Worm (Caenorhabditis elegans) whole organism, dauer: ENCODE measurements around the gene ZK1248.20.

ENCODE experiments used
- unc-62 ChIP-seq: sonication (generic microtip); optimal IDR thresholded peaks from 2 replicates; lab custom pipeline; 2017; ENCODE audit warnings: missing biosample characterization, missing genetic modification reagents, missing genetic modification characterization

ZK1248.20 gene

DNA sequence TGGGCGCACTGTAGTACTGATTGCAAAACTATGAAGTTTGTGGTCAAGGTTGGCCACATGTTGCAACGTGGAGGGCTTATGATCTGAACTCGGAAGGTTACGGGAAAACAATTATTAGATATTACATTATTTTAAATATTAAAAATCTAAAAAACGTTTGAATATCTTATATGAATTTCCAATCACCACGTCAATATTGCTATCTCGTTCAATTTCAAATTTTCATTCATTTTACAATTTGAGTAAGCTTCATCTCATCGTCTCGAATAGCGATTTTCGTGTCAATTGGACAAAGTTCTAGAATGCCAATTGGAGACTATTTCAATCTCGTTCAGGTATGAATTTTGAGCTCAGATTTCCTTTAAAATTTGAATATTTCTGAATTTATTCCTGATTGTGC, at the start of gene ZK1248.20:
ZK1248.20 (plus strand) TSS at position 301 of the 400 bp plus-strand sequence.
- TF ChIP-seq unc-62 (GFP tag; lab: Kevin White, UChicago): no peak

DNA sequence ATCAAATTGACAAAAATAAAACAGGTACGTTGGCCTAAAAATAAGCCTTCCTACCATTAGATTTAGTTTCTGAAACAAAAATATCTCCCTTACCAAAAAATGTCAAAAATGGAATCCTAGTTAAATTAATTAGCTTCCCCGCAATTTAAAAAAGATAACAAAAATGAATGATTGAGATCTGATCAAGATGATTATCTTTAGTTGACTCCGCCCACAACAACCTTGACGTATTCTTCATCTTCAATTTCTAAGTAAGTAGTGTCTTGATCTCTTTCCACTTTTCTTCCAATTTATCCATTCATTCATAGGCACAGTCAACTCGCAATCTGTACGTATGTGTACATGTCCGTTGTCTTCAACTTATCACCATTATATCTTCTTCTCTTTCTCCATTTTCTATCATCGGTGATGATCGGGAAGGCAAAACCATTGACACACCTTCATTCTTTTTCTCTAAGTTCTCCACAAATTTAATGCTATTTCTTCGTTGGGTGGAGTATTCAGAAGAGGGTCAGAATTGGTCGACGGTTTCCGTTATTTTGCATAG, 48.1 kb upstream of the ZK1248.20 start:
- no peak for TF ChIP-seq unc-62 (GFP tag; lab: Kevin White, UChicago)

DNA sequence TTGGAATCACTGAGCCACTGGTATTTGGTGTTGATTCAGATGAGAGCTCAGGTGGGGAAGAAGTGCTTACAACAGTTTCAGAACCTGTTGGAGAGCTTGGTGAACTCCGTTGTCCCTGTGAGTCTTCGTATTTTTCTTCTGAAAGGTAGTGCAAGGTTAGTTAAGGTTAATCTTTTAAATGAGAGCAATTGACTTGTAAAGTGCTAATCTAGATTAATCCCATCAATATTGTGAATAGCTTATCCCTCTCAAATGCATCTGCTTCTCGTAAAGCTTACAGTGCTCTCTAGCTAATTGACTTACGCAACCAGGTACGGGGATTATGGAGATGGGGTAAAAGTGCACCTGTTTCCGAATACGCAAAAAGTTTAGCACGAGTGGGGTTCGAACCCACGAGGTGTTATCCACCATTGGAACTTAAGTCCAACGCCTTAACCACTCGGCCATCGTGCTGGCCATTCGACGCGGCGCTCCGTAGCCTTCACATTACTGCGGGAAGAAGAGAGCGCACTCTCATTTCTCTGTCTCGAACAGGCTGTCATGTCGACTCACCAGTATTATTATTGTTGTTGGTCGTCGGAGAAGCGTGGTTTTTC, 43.8 kb upstream of the ZK1248.20 start:
- no peak for TF ChIP-seq unc-62 (GFP tag; lab: Kevin White, UChicago)

DNA sequence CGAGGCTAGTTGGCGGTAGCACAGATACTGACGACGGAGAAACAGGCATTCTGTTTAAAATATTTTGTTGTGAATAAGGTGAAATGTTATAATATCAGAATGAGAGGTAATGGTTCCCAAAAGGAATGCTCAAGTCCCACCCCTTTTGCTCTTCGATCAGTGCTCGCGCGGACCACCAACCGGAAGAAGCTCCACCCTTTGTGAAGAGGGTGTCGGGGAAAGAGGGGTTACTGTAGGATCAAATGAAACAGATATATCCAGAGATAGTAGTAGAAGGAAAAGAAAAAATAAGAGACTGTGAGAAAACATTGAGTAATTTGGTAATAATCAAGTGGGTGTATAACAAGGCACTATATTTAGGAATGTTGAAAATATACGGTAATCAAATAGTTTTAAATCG, 42.3 kb upstream of the ZK1248.20 start, which contains the start of the genes dmd-5 and F10C1.1:
dmd-5 (minus strand) TSS at position 101 of the 400 bp plus-strand sequence.
F10C1.1 (plus strand) TSS at position 110 of the 400 bp plus-strand sequence.
- no peak for TF ChIP-seq unc-62 (GFP tag; lab: Kevin White, UChicago)

ce11 chrII:5774879-5775278, 41.6 kb upstream of the ZK1248.20 start:
- no peak for TF ChIP-seq unc-62 (GFP tag; lab: Kevin White, UChicago)

ce11 chrII:5777372-5777771, 39.1 kb upstream of the ZK1248.20 start:
- TF ChIP-seq unc-62 (GFP tag; lab: Kevin White, UChicago): no peak

DNA sequence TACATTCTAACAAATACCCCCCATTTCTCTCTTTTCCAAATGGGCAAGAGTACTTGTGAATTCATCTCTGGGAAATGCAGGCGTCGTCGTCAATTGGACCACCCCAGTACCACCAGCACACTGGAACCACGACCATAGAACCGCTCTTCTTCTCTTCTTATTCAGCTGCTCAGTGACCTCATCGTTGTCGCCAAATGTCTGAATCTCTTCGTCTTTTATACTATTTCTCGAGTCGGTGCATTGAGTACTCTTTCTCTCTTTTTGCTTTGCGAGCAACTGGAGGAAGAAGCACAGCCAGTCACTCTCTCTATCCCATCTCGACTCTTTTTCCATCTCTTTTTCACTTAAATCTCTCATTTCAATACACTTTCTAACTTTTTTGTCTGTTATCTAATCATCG, 36.6 kb upstream of the ZK1248.20 start:
- TF ChIP-seq unc-62 (GFP tag; lab: Kevin White, UChicago): no peak

- no peak for TF ChIP-seq unc-62 (GFP tag; lab: Kevin White, UChicago)
Observed at ce11 chrII:5781935-5782921, 34.2 kb upstream of the ZK1248.20 start, which contains the start of gene K05F1.6. TSS of gene K05F1.6 (plus strand) at chrII:5782520.

ce11 chrII:5785504-5785903, 30.9 kb upstream of the ZK1248.20 start:
- no peak for TF ChIP-seq unc-62 (GFP tag; lab: Kevin White, UChicago)

- TF ChIP-seq unc-62 (GFP tag; lab: Kevin White, UChicago): no peak
Observed at ce11 chrII:5788815-5789214, 27.6 kb upstream of the ZK1248.20 start, which contains the start of gene K05F1.13. TSS of gene K05F1.13 (plus strand) at chrII:5789115.

- TF ChIP-seq unc-62 (GFP tag; lab: Kevin White, UChicago): no peak
Observed at ce11 chrII:5790313-5790773, 26.1 kb upstream of the ZK1248.20 start, which contains the start of gene lect-2. TSS of gene lect-2 (plus strand) at chrII:5790723.

- no peak for TF ChIP-seq unc-62 (GFP tag; lab: Kevin White, UChicago)
Observed at ce11 chrII:5792490-5792889, 24.0 kb upstream of the ZK1248.20 start, which contains the start of gene K05F1.14. TSS of gene K05F1.14 (minus strand) at chrII:5792590.

ce11 chrII:5794195-5794594, 22.3 kb upstream of the ZK1248.20 start, which contains the start of gene acdh-8:
TSS of gene acdh-8 (plus strand) at chrII:5794495.
- no peak for TF ChIP-seq unc-62 (GFP tag; lab: Kevin White, UChicago)

DNA sequence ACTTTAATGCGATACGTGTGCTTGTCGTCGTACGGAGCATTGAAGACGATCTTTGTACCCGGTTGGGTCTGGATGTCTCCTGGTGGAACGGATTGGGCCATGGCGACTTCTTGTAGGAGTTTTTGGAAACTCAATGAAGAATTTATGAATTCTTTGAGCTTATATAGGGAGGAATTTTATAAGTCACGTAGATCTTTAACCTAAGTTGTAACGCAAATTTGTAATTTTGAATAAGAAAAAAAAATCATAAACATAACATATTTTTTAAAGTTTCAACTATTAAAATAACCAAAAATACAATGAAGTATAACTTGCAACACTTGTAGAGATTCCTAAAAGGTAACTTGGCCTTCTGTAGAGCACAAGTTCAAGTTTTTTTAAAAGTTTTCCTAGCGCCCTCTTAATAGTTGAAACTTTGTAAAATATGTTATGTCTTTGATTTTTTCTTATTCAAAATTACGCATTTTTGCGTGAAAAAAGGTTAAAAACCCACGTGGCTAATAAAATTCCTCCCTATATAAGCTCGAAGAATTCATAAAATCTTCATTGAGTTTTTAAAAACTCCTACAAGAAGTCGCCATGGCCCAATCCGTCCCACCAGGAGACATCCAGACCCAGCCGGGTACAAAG, 19.0 kb upstream of the ZK1248.20 start, which contains the start of the genes msp-63 and msp-142:
msp-63 (minus strand) TSS at position 101 of the 630 bp plus-strand sequence.
msp-142 (plus strand) TSS at position 580 of the 630 bp plus-strand sequence.
- TF ChIP-seq unc-62 (GFP tag; lab: Kevin White, UChicago): no peak

DNA sequence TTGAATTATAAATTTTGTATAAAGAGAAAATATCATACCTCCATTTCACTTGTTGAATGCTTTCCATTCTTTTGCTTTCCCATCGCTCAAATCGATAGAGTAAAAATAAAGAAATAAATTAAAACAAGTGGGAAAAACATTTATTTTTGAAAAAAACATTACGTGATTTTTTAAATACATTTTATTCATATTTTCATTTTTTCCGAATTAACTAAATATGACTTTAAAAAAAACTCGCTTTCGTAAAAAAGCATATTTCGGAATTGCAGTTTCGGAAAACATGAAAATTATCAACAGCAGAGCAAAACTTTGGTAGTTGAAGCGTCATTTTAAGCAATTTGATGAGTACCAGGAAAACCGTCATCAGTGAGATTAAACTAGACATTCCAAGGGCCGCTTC, 16.9 kb upstream of the ZK1248.20 start, which contains the start of gene K05F1.8:
K05F1.8 (minus strand) TSS at position 101 of the 400 bp plus-strand sequence.
- no peak for TF ChIP-seq unc-62 (GFP tag; lab: Kevin White, UChicago)
